Worm (Caenorhabditis elegans) whole organism, early embryonic: ENCODE data around the gene tric-1B.2.

Source experiments
- B0310.2 ChIP-seq: sonication (generic microtip); optimal IDR thresholded peaks from 2 replicates; lab custom pipeline; 2016; ENCODE audit warnings: mild to moderate bottlenecking, missing genetic modification characterization, missing compliant biosample characterization
- F13C5.2 ChIP-seq: sonication (generic microtip); optimal IDR thresholded peaks from 2 replicates; lab custom pipeline; 2017; ENCODE audit warnings: mild to moderate bottlenecking, missing genetic modification characterization, inconsistent platforms, missing compliant biosample characterization
- aly-1 ChIP-seq: sonication (generic microtip); optimal IDR thresholded peaks from 2 replicates; lab custom pipeline; 2016; ENCODE audit warnings: missing genetic modification characterization, missing compliant biosample characterization
- ama-1 ChIP-seq: fragments of 150-350 bp; optimal IDR thresholded peaks from 2 replicates; lab custom pipeline; 2014
- ceh-13 ChIP-seq: fragments of 200-800 bp; sonication (Bioruptor generic); optimal IDR thresholded peaks from 2 replicates; lab custom pipeline; 2018; ENCODE audit warnings: mild to moderate bottlenecking, missing genetic modification characterization, missing compliant biosample characterization
- ceh-36 ChIP-seq: sonication (generic microtip); optimal IDR thresholded peaks from 2 replicates; lab custom pipeline; 2016; ENCODE audit warnings: missing genetic modification characterization, inconsistent platforms, missing compliant biosample characterization
- ets-7 ChIP-seq: sonication (generic microtip); optimal IDR thresholded peaks from 2 replicates; lab custom pipeline; 2016; ENCODE audit warnings: missing genotype, missing genetic modification characterization, missing compliant biosample characterization
- flt-1 ChIP-seq: fragments of 200-800 bp; sonication (Bioruptor generic); IDR thresholded peaks from 2 replicates; pipeline ENCODE4 v1.3.6; 2022; ENCODE audit warnings: missing genetic modification characterization, missing compliant biosample characterization
- hmbx-1 ChIP-seq: sonication (generic microtip); optimal IDR thresholded peaks from 2 replicates; lab custom pipeline; 2016; ENCODE audit warnings: mild to moderate bottlenecking, missing genetic modification characterization, missing compliant biosample characterization
- hmg-4 ChIP-seq: fragments of 200-800 bp; sonication (Bioruptor generic); optimal IDR thresholded peaks from 2 replicates; lab custom pipeline; 2018; ENCODE audit warnings: mild to moderate bottlenecking, missing genetic modification characterization, missing compliant biosample characterization
- hnd-1 ChIP-seq: sonication (generic microtip); optimal IDR thresholded peaks from 2 replicates; lab custom pipeline; 2016; ENCODE audit warnings: missing genetic modification characterization, missing compliant biosample characterization
- pes-1 ChIP-seq: fragments of 200-800 bp; sonication (Bioruptor generic); IDR thresholded peaks from 2 replicates; pipeline ENCODE4 v1.3.6; 2022; ENCODE audit warnings: missing genetic modification reagents, missing genetic modification characterization, missing compliant biosample characterization
- scrt-1 ChIP-seq: fragments of 200-800 bp; sonication (Bioruptor generic); IDR thresholded peaks from 2 replicates; pipeline ENCODE4 v1.3.6; 2022; ENCODE audit warnings: missing genetic modification characterization, missing compliant biosample characterization
- sea-1 ChIP-seq: fragments of 200-800 bp; sonication (Bioruptor generic); conservative IDR thresholded peaks from 2 replicates; pipeline ENCODE4 v1.3.6; 2022; ENCODE audit warnings: missing genetic modification characterization, missing compliant biosample characterization
- tbx-11 ChIP-seq: fragments of 200-800 bp; sonication (Bioruptor generic); IDR thresholded peaks from 2 replicates; pipeline ENCODE4 v1.3.6; 2022; ENCODE audit warnings: missing genetic modification characterization, missing compliant biosample characterization
- tbx-37 ChIP-seq: fragments of 200-800 bp; sonication (Bioruptor generic); conservative IDR thresholded peaks from 2 replicates; pipeline ENCODE4 v1.3.6; 2022; ENCODE audit warnings: missing genetic modification reagents, missing genetic modification characterization, missing compliant biosample characterization
- tra-4 ChIP-seq: sonication (generic microtip); optimal IDR thresholded peaks from 2 replicates; lab custom pipeline; 2017; ENCODE audit warnings: missing genetic modification characterization, missing compliant biosample characterization

tric-1B.2 gene

DNA sequence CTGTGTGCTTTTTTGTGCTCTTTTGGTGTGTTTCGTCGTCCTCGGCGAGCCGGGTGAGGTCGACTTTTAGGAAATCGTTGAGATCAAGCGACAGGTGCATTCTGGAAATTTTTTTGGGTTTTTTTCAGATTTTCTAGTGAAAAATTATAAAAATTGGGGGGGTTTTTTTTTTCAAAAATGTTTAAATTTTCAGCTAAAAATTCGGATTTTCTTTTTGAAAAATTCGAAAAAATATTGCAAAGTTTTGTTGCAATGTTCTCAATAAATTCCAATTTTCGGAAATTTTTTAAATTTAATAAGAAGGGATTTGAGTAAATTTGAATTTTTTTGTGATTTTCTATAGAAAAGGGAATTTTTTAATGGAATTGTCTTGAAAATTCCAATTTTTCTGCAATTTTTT, 4.2 kb downstream of the tric-1B.2 start, which contains the start of gene Y57A10A.27:
Gene Y57A10A.27 (minus strand): TSS at position 101 of the 400 bp plus-strand sequence.
- TF ChIP-seq hnd-1 (tag; lab: Kevin White, UChicago) (no peak), scrt-1 (GFP tag; lab: Robert Waterston, UW) (no peak), sea-1 (GFP tag; lab: Robert Waterston, UW) (no peak), ceh-36 (tag; lab: Kevin White, UChicago) (no peak), pes-1 (GFP tag; lab: Robert Waterston, UW) (no peak), B0310.2 (tag; lab: Kevin White, UChicago) (no peak), ama-1 (lab: Kevin White, UChicago) (no peak), ets-7 (tag; lab: Kevin White, UChicago) (no peak), hmbx-1 (tag; lab: Kevin White, UChicago) (no peak), hmg-4 (GFP tag; lab: Kevin White, UChicago) (no peak)

- TF ChIP-seq pes-1 (GFP tag; lab: Robert Waterston, UW) = no peak
- no peak for TF ChIP-seq tbx-11 (GFP tag; lab: Robert Waterston, UW)
- no peak for TF ChIP-seq hnd-1 (tag; lab: Kevin White, UChicago)
- TF ChIP-seq B0310.2 (tag; lab: Kevin White, UChicago) = no peak
- no peak for TF ChIP-seq ceh-36 (tag; lab: Kevin White, UChicago)
- TF ChIP-seq sea-1 (GFP tag; lab: Robert Waterston, UW) = no peak
- TF ChIP-seq tra-4 (tag; lab: Kevin White, UChicago) = no peak
- TF ChIP-seq ama-1 (lab: Kevin White, UChicago) = no peak
- TF ChIP-seq aly-1 (tag; lab: Kevin White, UChicago) = no peak
- no peak for TF ChIP-seq F13C5.2
- no peak for TF ChIP-seq tbx-37 (GFP tag; lab: Robert Waterston, UW)
- TF ChIP-seq hmg-4 (GFP tag; lab: Kevin White, UChicago) = no peak
- TF ChIP-seq ceh-13 (GFP tag; lab: Kevin White, UChicago) = no peak
- no peak for TF ChIP-seq scrt-1 (GFP tag; lab: Robert Waterston, UW)
- TF ChIP-seq ets-7 (tag; lab: Kevin White, UChicago) = no peak
- no peak for TF ChIP-seq flt-1 (GFP tag; lab: Robert Waterston, UW)
- TF ChIP-seq hmbx-1 (tag; lab: Kevin White, UChicago) = no peak
These were observed 10.3 kb downstream of the tric-1B.2 start for ce11 chrII:12268857-12269256.

DNA sequence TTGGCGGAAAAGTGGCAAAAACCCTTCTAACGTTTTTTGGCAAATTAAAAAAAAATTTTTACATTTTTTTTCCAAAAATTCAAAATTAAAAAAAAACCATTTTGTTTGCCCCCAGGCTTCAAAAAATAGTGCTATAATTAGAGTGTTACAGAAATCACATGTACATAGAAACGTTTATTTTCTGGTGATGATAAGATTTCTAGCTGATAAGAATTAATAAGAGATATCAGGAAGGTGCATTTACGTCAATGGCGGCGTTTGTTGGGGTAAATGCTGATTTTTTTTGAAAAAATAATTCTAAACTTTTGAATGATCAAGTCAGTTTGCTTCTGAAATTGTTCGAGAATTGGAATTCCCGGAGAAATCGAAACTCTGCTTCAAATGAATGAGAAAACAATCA, 12.4 kb downstream of the tric-1B.2 start:
- TF ChIP-seq ceh-36 (tag; lab: Kevin White, UChicago) (no peak), B0310.2 (tag; lab: Kevin White, UChicago) (no peak), ceh-13 (GFP tag; lab: Kevin White, UChicago) (no peak), hmbx-1 (tag; lab: Kevin White, UChicago) (no peak), ama-1 (lab: Kevin White, UChicago) (no peak), hmg-4 (GFP tag; lab: Kevin White, UChicago) (no peak), tbx-11 (GFP tag; lab: Robert Waterston, UW) (no peak), sea-1 (GFP tag; lab: Robert Waterston, UW) (no peak), hnd-1 (tag; lab: Kevin White, UChicago) (no peak), F13C5.2 (no peak), pes-1 (GFP tag; lab: Robert Waterston, UW) (no peak), scrt-1 (GFP tag; lab: Robert Waterston, UW) (no peak), flt-1 (GFP tag; lab: Robert Waterston, UW) (no peak)

ce11 chrII:12266145-12266544, 13.0 kb downstream of the tric-1B.2 start, which contains the start of gene tric-1B.1:
Gene tric-1B.1, minus strand, starts transcription at chrII:12266245.
- TF ChIP-seq aly-1 (tag; lab: Kevin White, UChicago) = no peak
- TF ChIP-seq ets-7 (tag; lab: Kevin White, UChicago) = no peak
- no peak for TF ChIP-seq ceh-36 (tag; lab: Kevin White, UChicago)
- no peak for TF ChIP-seq tbx-11 (GFP tag; lab: Robert Waterston, UW)
- no peak for TF ChIP-seq tbx-37 (GFP tag; lab: Robert Waterston, UW)
- no peak for TF ChIP-seq pes-1 (GFP tag; lab: Robert Waterston, UW)
- TF ChIP-seq scrt-1 (GFP tag; lab: Robert Waterston, UW) = no peak

DNA sequence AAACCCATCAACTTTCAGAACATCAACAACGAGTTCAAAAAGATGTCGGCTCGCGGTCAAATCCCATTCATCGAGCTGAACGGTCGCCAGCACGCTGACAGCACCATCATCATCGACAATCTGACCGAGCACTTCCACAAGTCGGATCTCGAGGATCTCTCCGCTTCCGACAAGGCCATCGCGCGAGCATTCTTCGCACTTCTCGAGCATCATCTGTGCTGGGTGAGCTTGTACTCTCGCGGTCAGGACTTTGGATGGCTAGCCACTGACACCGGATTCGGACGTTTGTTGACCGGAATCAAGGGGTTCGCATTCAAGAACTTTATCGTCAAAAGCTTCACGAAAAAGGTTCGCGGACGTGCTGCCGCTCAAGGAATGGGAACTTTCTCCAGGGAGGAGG, 14.3 kb downstream of the tric-1B.2 start:
- no peak for TF ChIP-seq hnd-1 (tag; lab: Kevin White, UChicago)
- no peak for TF ChIP-seq sea-1 (GFP tag; lab: Robert Waterston, UW)
- no peak for TF ChIP-seq hmg-4 (GFP tag; lab: Kevin White, UChicago)
- no peak for TF ChIP-seq tbx-11 (GFP tag; lab: Robert Waterston, UW)

DNA sequence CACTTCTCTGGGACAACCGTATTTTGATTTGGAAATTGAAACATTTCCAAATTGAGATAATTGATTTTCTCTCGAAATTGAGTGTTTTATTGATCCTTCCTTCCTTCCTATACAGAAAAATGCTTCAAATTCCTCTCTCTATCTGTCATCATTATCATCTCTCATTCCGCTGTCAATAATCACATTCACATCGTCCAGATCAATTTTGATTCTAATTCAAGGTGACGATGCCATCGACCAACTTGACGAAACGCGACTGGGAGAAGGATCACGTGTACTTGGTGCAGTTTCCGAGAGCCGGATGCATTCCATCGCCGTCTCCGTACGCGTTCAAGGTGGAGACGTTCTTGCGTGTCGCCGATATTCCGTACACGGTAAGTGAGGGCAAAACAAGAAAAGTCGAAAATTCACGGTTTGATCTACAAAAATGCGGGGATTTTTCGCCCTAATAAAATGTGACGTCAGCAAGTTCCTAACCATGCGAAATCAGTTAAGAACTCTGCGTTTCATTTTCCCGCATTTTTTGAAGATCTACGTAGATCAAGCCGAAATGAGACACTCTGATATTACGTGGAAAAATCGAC, 15.1 kb downstream of the tric-1B.2 start, which contains the start of gene faxc-1:
Gene faxc-1 (plus strand): TSS at position 222 of the 584 bp plus-strand sequence.
- TF ChIP-seq scrt-1 (GFP tag; lab: Robert Waterston, UW) (no peak), tbx-37 (GFP tag; lab: Robert Waterston, UW) (no peak), hmg-4 (GFP tag; lab: Kevin White, UChicago) (no peak), hmbx-1 (tag; lab: Kevin White, UChicago) (no peak), tbx-11 (GFP tag; lab: Robert Waterston, UW) (no peak), tra-4 (tag; lab: Kevin White, UChicago) (no peak), ceh-36 (tag; lab: Kevin White, UChicago) (no peak), aly-1 (tag; lab: Kevin White, UChicago) (no peak), pes-1 (GFP tag; lab: Robert Waterston, UW) (no peak), ceh-13 (GFP tag; lab: Kevin White, UChicago) (no peak)

DNA sequence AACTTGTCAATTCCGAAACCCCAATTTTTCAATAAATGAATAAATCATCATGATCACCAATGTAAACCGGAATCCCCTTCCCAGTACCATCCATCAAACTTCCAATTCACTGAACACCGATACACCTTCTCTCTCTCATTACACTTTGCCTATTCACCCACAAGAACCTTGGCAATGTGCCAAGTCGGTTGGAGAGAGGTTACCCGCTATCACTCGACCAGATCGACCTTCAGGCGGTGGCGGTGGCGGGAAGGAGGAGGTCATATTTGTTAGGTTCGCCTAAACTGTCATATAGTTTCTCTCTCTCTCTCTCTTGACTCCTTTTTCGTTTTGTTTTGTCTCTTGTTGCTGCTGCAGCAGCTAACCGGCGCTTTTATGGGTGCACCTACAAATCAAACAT, 16.6 kb downstream of the tric-1B.2 start:
- TF ChIP-seq hmg-4 (GFP tag; lab: Kevin White, UChicago) = peak; percentile 50
- no peak for TF ChIP-seq hnd-1 (tag; lab: Kevin White, UChicago)
- 0 out of 2 replicates have a peak, but pooled peaks have one; percentile 13 for TF ChIP-seq sea-1 (GFP tag; lab: Robert Waterston, UW)
